Fruit fly (Drosophila melanogaster) whole organism, wandering third instar larva: ENCODE measurements around the gene Nmnat.

Experiments
- CG32264 ChIP-seq: fragments of 200-800 bp; sonication (Bioruptor generic); optimal IDR thresholded peaks from 2 replicates; lab custom pipeline; 2016; ENCODE audit warnings: missing biosample characterization, missing genetic modification characterization
- CG9705 ChIP-seq: fragments of 200-800 bp; sonication (Bioruptor generic); optimal IDR thresholded peaks from 2 replicates; lab custom pipeline; 2018; ENCODE audit warnings: missing biosample characterization, mild to moderate bottlenecking, missing genetic modification characterization
- CrebA ChIP-seq: fragments of 200-800 bp; sonication (Bioruptor generic); optimal IDR thresholded peaks from 2 replicates; lab custom pipeline; 2016; ENCODE audit warnings: missing biosample characterization, mild to moderate bottlenecking, missing genetic modification characterization, borderline replicate concordance
- Dfd ChIP-seq: fragments of >200 bp; optimal IDR thresholded peaks from 2 replicates; lab custom pipeline; 2017; ENCODE audit warnings: missing biosample characterization, missing genetic modification characterization
- Dif ChIP-seq: fragments of 200-275, 200-300 bp; sonication (Bioruptor generic); optimal IDR thresholded peaks from 2 replicates; lab custom pipeline; 2018; ENCODE audit warnings: missing biosample characterization, missing genetic modification characterization; ENCODE audit not compliant: partially characterized antibody
- GATAd ChIP-seq: sonication (Bioruptor generic); optimal IDR thresholded peaks from 2 replicates; lab custom pipeline; 2016; ENCODE audit warnings: missing biosample characterization, missing genetic modification characterization
- HLH106 ChIP-seq: fragments of 200-800 bp; optimal IDR thresholded peaks from 3 replicates; lab custom pipeline; 2019; ENCODE audit warnings: missing biosample characterization, mild to moderate bottlenecking, missing genetic modification characterization, moderate library complexity
- Hnf4 ChIP-seq: fragments of 200-800 bp; sonication (Bioruptor generic); optimal IDR thresholded peaks from 2 replicates; lab custom pipeline; 2016; ENCODE audit warnings: missing biosample characterization, mild to moderate bottlenecking, missing genetic modification characterization
- Hr78 ChIP-seq: fragments of >200 bp; optimal IDR thresholded peaks from 2 replicates; lab custom pipeline; 2017; ENCODE audit warnings: missing biosample characterization, missing genetic modification characterization
- Hr83 ChIP-seq: fragments of 200-300 bp; sonication (Bioruptor generic); optimal IDR thresholded peaks from 2 replicates; lab custom pipeline; 2016; ENCODE audit warnings: missing biosample characterization, mild to moderate bottlenecking, missing genetic modification characterization, moderate library complexity; ENCODE audit not compliant: poor library complexity, severe bottlenecking
- Mio ChIP-seq: sonication (Bioruptor generic); optimal IDR thresholded peaks from 2 replicates; lab custom pipeline; 2016; ENCODE audit warnings: missing biosample characterization, missing genetic modification characterization
- Myc ChIP-seq: fragments of >200 bp; optimal IDR thresholded peaks from 2 replicates; lab custom pipeline; 2017
- N ChIP-seq: fragments of >200 bp; optimal IDR thresholded peaks from 2 replicates; lab custom pipeline; 2018; ENCODE audit warnings: missing biosample characterization, missing external identifiers, missing genetic modification characterization
- OdsH ChIP-seq: fragments of 200-800 bp; sonication (Bioruptor generic); optimal IDR thresholded peaks from 2 replicates; lab custom pipeline; 2016; ENCODE audit warnings: missing biosample characterization, mild to moderate bottlenecking, missing genetic modification characterization
- Rel ChIP-seq, 2 experiments: fragments of 200-800 bp; sonication (Bioruptor generic) in 1 of 2; optimal IDR thresholded peaks; 2 replicates in 1 of 2; 3 replicates in 1 of 2; lab custom pipeline; 2016 to 2019; ENCODE audit warnings: mild to moderate bottlenecking in 2 of 2, missing biosample characterization in 2 of 2, missing genetic modification characterization in 2 of 2, moderate library complexity in 1 of 2
- Sp1 ChIP-seq: fragments of 200-800 bp; sonication (Bioruptor generic); optimal IDR thresholded peaks from 3 replicates; lab custom pipeline; 2019; ENCODE audit warnings: missing biosample characterization, mild to moderate bottlenecking, missing genetic modification characterization, moderate library complexity
- Vsx2 ChIP-seq: fragments of 200-300, 225-300 bp; sonication (Bioruptor generic); optimal IDR thresholded peaks from 2 replicates; lab custom pipeline; 2018; ENCODE audit warnings: missing biosample characterization, missing genetic modification characterization; ENCODE audit not compliant: partially characterized antibody
- br ChIP-seq: fragments of 200-800 bp; sonication (Bioruptor generic); optimal IDR thresholded peaks from 2 replicates; lab custom pipeline; 2016; ENCODE audit warnings: missing biosample characterization, missing genetic modification characterization
- brk ChIP-seq: fragments of 200-800 bp; sonication (Bioruptor generic); optimal IDR thresholded peaks from 2 replicates; lab custom pipeline; 2016; ENCODE audit warnings: missing biosample characterization, mild to moderate bottlenecking, missing genetic modification characterization
- dl ChIP-seq, 2 experiments: fragments of 175-275, 200-275 bp in 1 of 2; fragments of 200-275 bp in 1 of 2; sonication (Bioruptor generic); optimal IDR thresholded peaks; lab custom pipeline; 2018; ENCODE audit warnings: mild to moderate bottlenecking in 2 of 2, missing biosample characterization in 2 of 2, missing genetic modification characterization in 2 of 2, moderate library complexity in 2 of 2; ENCODE audit not compliant: partially characterized antibody in 2 of 2, insufficient read depth in 1 of 2
- dmrt93B ChIP-seq: fragments of 200-800 bp; sonication (Bioruptor generic); optimal IDR thresholded peaks from 2 replicates; lab custom pipeline; 2018; ENCODE audit warnings: missing biosample characterization, mild to moderate bottlenecking, missing genetic modification characterization
- dsf ChIP-seq: sonication (Bioruptor generic); optimal IDR thresholded peaks from 2 replicates; lab custom pipeline; 2016; ENCODE audit warnings: missing biosample characterization, missing genetic modification characterization, borderline replicate concordance
- ey ChIP-seq: fragments of 200-800 bp; sonication (Bioruptor generic); optimal IDR thresholded peaks from 2 replicates; lab custom pipeline; 2016; ENCODE audit warnings: missing biosample characterization, missing genetic modification characterization
- foxo ChIP-seq, 2 experiments: fragments of 200-800 bp; sonication (Bioruptor generic); optimal IDR thresholded peaks; 2 replicates in 1 of 2; 3 replicates in 1 of 2; lab custom pipeline; 2016 to 2017; ENCODE audit warnings: missing biosample characterization in 2 of 2, missing genetic modification characterization in 2 of 2
- fru ChIP-seq: fragments of 200-800 bp; sonication (Bioruptor generic); optimal IDR thresholded peaks from 3 replicates; lab custom pipeline; 2016; ENCODE audit warnings: missing biosample characterization, mild to moderate bottlenecking, missing genetic modification characterization
- h ChIP-seq: fragments of 200-800 bp; sonication (Bioruptor generic); optimal IDR thresholded peaks from 3 replicates; lab custom pipeline; 2016; ENCODE audit warnings: missing biosample characterization, mild to moderate bottlenecking, missing genetic modification characterization
- lola ChIP-seq: fragments of >200 bp; optimal IDR thresholded peaks from 2 replicates; lab custom pipeline; 2017; ENCODE audit warnings: missing biosample characterization, missing genetic modification characterization
- pan ChIP-seq: fragments of >200 bp; optimal IDR thresholded peaks from 2 replicates; lab custom pipeline; 2017
- psq ChIP-seq: fragments of 200-800 bp; sonication (Bioruptor generic); optimal IDR thresholded peaks from 3 replicates; lab custom pipeline; 2017; ENCODE audit warnings: missing biosample characterization, mild to moderate bottlenecking, missing genetic modification characterization, moderate library complexity
- rgr ChIP-seq: fragments of 200-800 bp; sonication (Bioruptor generic); optimal IDR thresholded peaks from 3 replicates; lab custom pipeline; 2016; ENCODE audit warnings: missing biosample characterization, mild to moderate bottlenecking, missing genetic modification characterization
- sage ChIP-seq: fragments of 200-800 bp; sonication (Bioruptor generic); optimal IDR thresholded peaks from 2 replicates; lab custom pipeline; 2016; ENCODE audit warnings: missing biosample characterization, mild to moderate bottlenecking, missing genetic modification characterization
- sv ChIP-seq: fragments of 200-800 bp; sonication (Bioruptor generic); optimal IDR thresholded peaks from 3 replicates; lab custom pipeline; 2016; ENCODE audit warnings: missing biosample characterization, missing genetic modification characterization
- tai ChIP-seq: sonication (Bioruptor generic); optimal IDR thresholded peaks from 2 replicates; lab custom pipeline; 2016; ENCODE audit warnings: missing biosample characterization, missing genetic modification characterization
- usp ChIP-seq: fragments of >200 bp; optimal IDR thresholded peaks from 2 replicates; lab custom pipeline; 2017; ENCODE audit warnings: missing biosample characterization, missing genetic modification characterization
- woc ChIP-seq: sonication (Bioruptor generic); optimal IDR thresholded peaks from 2 replicates; lab custom pipeline; 2016; ENCODE audit warnings: missing biosample characterization, mild to moderate bottlenecking, missing genetic modification characterization

Nmnat gene

DNA sequence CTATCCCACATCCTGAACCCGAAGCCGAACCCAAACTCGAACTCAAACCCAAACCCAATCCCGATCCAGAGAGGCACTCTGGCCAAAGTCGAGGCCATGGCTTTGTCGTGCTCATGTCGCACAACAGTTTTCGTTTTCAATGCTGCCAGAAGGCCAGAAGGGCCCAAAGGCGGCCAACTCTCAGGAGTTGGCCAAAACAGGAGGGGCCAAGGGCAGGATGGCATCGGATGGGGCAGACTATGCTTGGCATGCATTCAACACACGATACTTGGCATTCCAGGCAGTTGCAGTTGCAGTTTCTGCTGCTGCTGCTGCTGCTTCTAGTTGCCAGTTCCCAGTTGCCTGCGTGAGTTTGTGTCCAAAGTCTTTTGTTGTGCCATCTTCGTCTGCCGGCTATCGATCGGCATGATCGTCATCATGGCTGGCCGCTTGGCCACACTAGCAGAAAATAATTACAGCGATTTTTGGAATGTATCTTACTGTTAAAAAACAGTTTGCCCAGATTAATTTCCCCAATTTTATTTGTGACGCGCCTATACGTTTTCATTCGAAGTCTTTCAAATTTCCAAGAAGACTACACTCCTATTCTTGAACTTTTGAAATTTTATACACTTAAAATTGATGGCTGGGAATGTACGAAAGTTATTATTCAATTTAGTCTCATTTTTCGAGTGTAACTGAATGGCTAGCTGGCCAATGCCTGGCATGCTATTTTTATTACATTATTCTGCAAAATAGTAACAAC is 25.5 kb downstream of the Nmnat start:
- TF ChIP-seq Rel (GFP tag; optimal IDR thresholded peaks at IDR 0.05; lab: Kevin White, UChicago) (no peak), Rel (tag; optimal IDR thresholded peaks at IDR 0.05; lab: Kevin White, UChicago) (no peak), brk (GFP tag; lab: Kevin White, UChicago) (no peak), Myc (no peak), lola (no peak), psq (GFP tag; lab: Kevin White, UChicago) (no peak), HLH106 (no peak), Hr83 (no peak), Hnf4 (GFP tag; lab: Kevin White, UChicago) (no peak), Hr78 (GFP tag; lab: Kevin White, UChicago) (no peak), OdsH (GFP tag; lab: Kevin White, UChicago) (no peak), Dfd (GFP tag; lab: Kevin White, UChicago) (no peak), foxo (GFP tag; optimal IDR thresholded peaks at IDR 0.05; lab: Kevin White, UChicago) (no peak), fru (GFP tag; lab: Kevin White, UChicago) (no peak), dmrt93B (GFP tag; lab: Kevin White, UChicago) (no peak), Dif (no peak), Mio (GFP tag; lab: Kevin White, UChicago) (no peak), ey (GFP tag; lab: Kevin White, UChicago) (no peak), dsf (GFP tag; lab: Kevin White, UChicago) (no peak)

DNA sequence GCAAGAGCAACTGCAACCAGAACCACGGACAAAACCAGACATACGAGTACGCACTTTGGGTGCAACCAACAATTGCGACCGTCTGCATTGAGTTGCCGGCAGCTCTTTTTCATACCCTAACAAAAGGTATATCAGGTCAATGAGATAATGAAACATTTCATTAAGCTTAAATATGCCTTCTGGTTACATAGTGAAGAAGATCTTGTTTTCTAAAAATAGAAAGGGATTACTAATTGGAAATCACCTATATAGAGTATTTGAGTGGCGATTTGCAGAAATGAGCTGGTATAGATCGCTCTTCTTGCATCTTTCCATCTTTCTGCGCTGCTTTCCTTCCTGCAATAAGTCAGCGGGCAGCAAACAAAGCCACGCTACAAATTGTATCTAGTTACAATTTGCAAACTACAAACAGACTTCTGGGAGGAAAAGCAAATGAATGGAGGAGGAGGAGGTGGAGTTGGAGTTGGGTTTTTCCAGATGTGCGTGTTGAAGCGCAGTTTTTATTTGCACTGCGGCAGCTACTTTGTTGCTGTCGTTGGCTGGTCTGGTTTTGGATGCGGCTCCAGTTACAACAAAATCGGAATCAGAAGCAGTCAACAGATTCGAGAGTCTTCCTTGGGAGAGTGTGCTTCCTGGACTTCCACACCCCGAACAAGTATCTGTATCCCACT is 29.9 kb downstream of the Nmnat start:
- TF ChIP-seq Hr78 (GFP tag; lab: Kevin White, UChicago) (no peak), Dfd (GFP tag; lab: Kevin White, UChicago) (no peak), ey (GFP tag; lab: Kevin White, UChicago) (peak; percentile 52), rgr (GFP tag; lab: Kevin White, UChicago) (peak; percentile 43), h (peak; percentile 57), Hnf4 (GFP tag; lab: Kevin White, UChicago) (no peak), brk (GFP tag; lab: Kevin White, UChicago) (no peak), psq (GFP tag; lab: Kevin White, UChicago) (peak; percentile 28), N (no peak), woc (GFP tag; lab: Kevin White, UChicago) (peak; percentile 47), usp (GFP tag; lab: Kevin White, UChicago) (no peak), Sp1 (peak; percentile 45), Myc (no peak), Vsx2 (GFP tag; lab: Kevin White, UChicago) (no peak), dmrt93B (GFP tag; lab: Kevin White, UChicago) (no peak), Dif (no peak), CrebA (GFP tag; lab: Kevin White, UChicago) (no peak), CG9705 (GFP tag; lab: Kevin White, UChicago) (no peak), HLH106 (peak; percentile 52), GATAd (GFP tag; lab: Kevin White, UChicago) (no peak), sage (no peak), CG32264 (GFP tag; lab: Kevin White, UChicago) (no peak), dl (GFP tag; optimal IDR thresholded peaks at IDR 0.05; lab: Kevin White, UChicago; ENCODE audit: insufficient read depth in 1 of 2, partially characterized antibody in 2 of 2) (no peak), foxo (GFP tag; optimal IDR thresholded peaks at IDR 0.05; lab: Kevin White, UChicago) (no peak), OdsH (GFP tag; lab: Kevin White, UChicago) (peak; percentile 36), fru (GFP tag; lab: Kevin White, UChicago) (peak; percentile 45), tai (no peak), sv (no peak), br (peak; percentile 12), pan (no peak)

DNA sequence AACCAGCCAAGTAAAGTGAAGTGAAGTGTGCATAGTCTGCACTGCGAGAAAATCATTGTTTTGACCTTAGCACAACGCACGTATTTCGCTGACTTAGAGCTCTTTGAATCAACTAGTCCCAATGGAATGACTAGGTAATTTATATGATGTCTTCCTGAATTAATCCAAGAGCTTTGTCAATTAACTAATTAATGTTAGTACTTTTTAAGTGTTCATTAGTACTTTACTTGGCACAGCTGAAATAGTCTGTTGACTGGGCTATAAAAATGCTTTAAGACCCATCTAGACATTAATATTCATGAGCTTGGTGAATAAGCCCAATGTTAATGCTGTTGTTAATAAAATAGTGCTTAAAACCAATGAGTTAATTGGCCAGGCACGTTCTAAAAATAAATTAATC is 31.1 kb downstream of the Nmnat start:
- no peak for TF ChIP-seq CG32264 (GFP tag; lab: Kevin White, UChicago)
- no peak for TF ChIP-seq Hr78 (GFP tag; lab: Kevin White, UChicago)
- no peak for TF ChIP-seq Myc
- TF ChIP-seq, all 38 proteins: peak for 0
